Fruit fly (Drosophila melanogaster): ENCODE data around the gene Irbp18.
A peak's percentile ranks its signal among the peaks of the same experiment; 100 is the strongest.

Irbp18 gene

dm6 chr3L:11112427-11112826, 14.4 kb upstream of the Irbp18 start:
- TF ChIP-seq esn (GFP tag; optimal IDR thresholded peaks at IDR 0.05) (no peak), pdm3 (GFP tag; optimal IDR thresholded peaks at IDR 0.05) (no peak), CG8632 (GFP tag; optimal IDR thresholded peaks at IDR 0.05) (no peak), CG6854 (GFP tag; optimal IDR thresholded peaks at IDR 0.05) (no peak), dsx (GFP tag; optimal IDR thresholded peaks at IDR 0.05; ENCODE audit: poor library complexity, severe bottlenecking) (no peak), CG10631 (GFP tag; optimal IDR thresholded peaks at IDR 0.05) (no peak), CG7368 (GFP tag; optimal IDR thresholded peaks at IDR 0.05) (no peak), Ets96B (tag; optimal IDR thresholded peaks at IDR 0.05) (no peak), vri (GFP tag; optimal IDR thresholded peaks at IDR 0.05) (no peak)

DNA sequence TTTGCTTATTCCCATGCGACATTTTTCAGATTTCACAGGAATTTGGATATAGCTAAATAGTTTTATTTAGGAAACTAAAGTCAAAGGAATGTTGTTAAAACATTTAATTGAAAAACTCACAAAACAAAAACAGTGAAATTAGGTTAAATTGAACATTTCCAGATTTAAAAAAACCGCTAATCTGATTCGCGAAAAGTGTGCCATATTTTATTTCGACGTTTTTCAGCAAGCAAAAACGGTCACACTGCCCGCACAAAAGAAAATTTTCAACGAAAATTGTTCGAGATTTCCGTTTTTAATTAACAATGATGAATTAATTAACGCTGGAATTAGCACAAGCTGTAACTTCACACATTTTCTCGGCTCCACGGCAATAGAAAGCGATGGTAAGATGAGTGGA, 11.5 kb upstream of the Irbp18 start, which contains the start of the genes CG34012 and emei:
Gene CG34012, minus strand, starts transcription at position 52 of the 400 bp plus-strand sequence.
Gene emei, plus strand, starts transcription at position 237 of the 400 bp plus-strand sequence.
- TF ChIP-seq ss (GFP tag; optimal IDR thresholded peaks at IDR 0.05), result no peak
- TF ChIP-seq Sox14 (GFP tag; optimal IDR thresholded peaks at IDR 0.05), result peak; percentile 6

- no peak for TF ChIP-seq vri (GFP tag; optimal IDR thresholded peaks at IDR 0.05)
- TF ChIP-seq CG7368 (GFP tag; optimal IDR thresholded peaks at IDR 0.05), result no peak
- TF ChIP-seq CG11902 (GFP tag; optimal IDR thresholded peaks at IDR 0.05), result no peak
- no peak for TF ChIP-seq achi (GFP tag; optimal IDR thresholded peaks at IDR 0.05)
- no peak for TF ChIP-seq CG8119 (GFP tag; IDR thresholded peaks at IDR 0.05)
- TF ChIP-seq lz (GFP tag; optimal IDR thresholded peaks at IDR 0.05), result no peak
- TF ChIP-seq CG8319 (GFP tag; optimal IDR thresholded peaks at IDR 0.05), result no peak
- TF ChIP-seq acj6 (GFP tag; optimal IDR thresholded peaks at IDR 0.05), result no peak
- no peak for TF ChIP-seq pdm3 (GFP tag; optimal IDR thresholded peaks at IDR 0.05)
- TF ChIP-seq CG4318 (GFP tag; optimal IDR thresholded peaks at IDR 0.05), result no peak
- no peak for TF ChIP-seq Lpt (GFP tag; optimal IDR thresholded peaks at IDR 0.05)
- no peak for TF ChIP-seq Hr4 (GFP tag; optimal IDR thresholded peaks at IDR 0.05)
- no peak for TF ChIP-seq fd59A (GFP tag; optimal IDR thresholded peaks at IDR 0.05)
- TF ChIP-seq cyc (GFP tag; optimal IDR thresholded peaks at IDR 0.05), result no peak
- no peak for TF ChIP-seq eg (GFP tag; IDR thresholded peaks at IDR 0.05)
Observed at dm6 chr3L:11107935-11108334, 9.9 kb upstream of the Irbp18 start, which contains the start of gene CG12522. Gene CG12522, plus strand, starts transcription at chr3L:11108235.

dm6 chr3L:11107432-11107831, 9.4 kb upstream of the Irbp18 start, which contains the start of gene CG32073:
Gene CG32073, minus strand, starts transcription at chr3L:11107582.
- no peak for TF ChIP-seq CG1621 (tag; optimal IDR thresholded peaks at IDR 0.05)
- TF ChIP-seq Met (GFP tag; optimal IDR thresholded peaks at IDR 0.05), result no peak
- TF ChIP-seq Eip93F (GFP tag; optimal IDR thresholded peaks at IDR 0.05), result no peak
- TF ChIP-seq Blimp-1 (GFP tag; optimal IDR thresholded peaks at IDR 0.05), result no peak
- no peak for TF ChIP-seq Ets21C (GFP tag; optimal IDR thresholded peaks at IDR 0.05)
- no peak for TF ChIP-seq salr (GFP tag; optimal IDR thresholded peaks at IDR 0.05)
- no peak for TF ChIP-seq CG11762 (GFP tag; optimal IDR thresholded peaks at IDR 0.05; ENCODE audit: insufficient read depth)
- TF ChIP-seq ss (GFP tag; optimal IDR thresholded peaks at IDR 0.05), result no peak
- TF ChIP-seq esn (GFP tag; optimal IDR thresholded peaks at IDR 0.05), result no peak
- TF ChIP-seq Sox14 (GFP tag; optimal IDR thresholded peaks at IDR 0.05), result no peak
- no peak for TF ChIP-seq svp (GFP tag)
- TF ChIP-seq CG8632 (GFP tag; optimal IDR thresholded peaks at IDR 0.05), result no peak
- TF ChIP-seq net (GFP tag; optimal IDR thresholded peaks at IDR 0.05), result no peak
- TF ChIP-seq CG6792 (GFP tag; optimal IDR thresholded peaks at IDR 0.05), result no peak
- no peak for TF ChIP-seq CG9139 (GFP tag; optimal IDR thresholded peaks at IDR 0.05)
- no peak for TF ChIP-seq CG10669 (GFP tag; optimal IDR thresholded peaks at IDR 0.05)
- no peak for TF ChIP-seq CG11294 (GFP tag; IDR thresholded peaks at IDR 0.05)
- TF ChIP-seq dac (GFP tag; optimal IDR thresholded peaks at IDR 0.05), result no peak
- TF ChIP-seq CG8119 (GFP tag; IDR thresholded peaks at IDR 0.05), result no peak
- TF ChIP-seq achi (GFP tag; optimal IDR thresholded peaks at IDR 0.05), result no peak

All from whole organism, prepupa.